Fruit fly (Drosophila melanogaster) whole organism, embryonic: ENCODE results near the gene CheB38c.

Experiments used
- Bgb ChIP-seq: fragments of 200-800 bp; sonication (Bioruptor generic); IDR thresholded peaks from 2 replicates; pipeline ENCODE4 v1.3.6; 2022; ENCODE audit warnings: missing biosample characterization, missing genetic modification characterization; ENCODE audit not compliant: partially characterized antibody
- CG10209 ChIP-seq: fragments of 200-800 bp; sonication (Bioruptor generic); optimal IDR thresholded peaks from 3 replicates; lab custom pipeline; 2017; ENCODE audit warnings: missing biosample characterization, mild to moderate bottlenecking, missing genetic modification characterization, missing genetic modification reagents
- CG10462 ChIP-seq: fragments of 200-800 bp; sonication (Bioruptor generic); optimal IDR thresholded peaks from 2 replicates; lab custom pipeline; 2016; ENCODE audit warnings: missing biosample characterization, missing genetic modification characterization
- CG12071 ChIP-seq: fragments of 200-800 bp; sonication (Bioruptor generic); optimal IDR thresholded peaks from 3 replicates; lab custom pipeline; 2018; ENCODE audit warnings: missing biosample characterization, mild to moderate bottlenecking, missing genetic modification characterization
- CG13894 ChIP-seq: fragments of 200-800 bp; sonication (Bioruptor generic); optimal IDR thresholded peaks from 3 replicates; lab custom pipeline; 2018; ENCODE audit warnings: missing biosample characterization, mild to moderate bottlenecking, missing genetic modification characterization, moderate library complexity
- CG15269 ChIP-seq: fragments of 200-800 bp; sonication (Bioruptor generic); optimal IDR thresholded peaks from 2 replicates; lab custom pipeline; 2018; ENCODE audit warnings: missing biosample characterization, mild to moderate bottlenecking, missing genetic modification characterization, moderate library complexity
- CG15514 ChIP-seq: fragments of 200-800 bp; sonication (Bioruptor generic); optimal IDR thresholded peaks from 3 replicates; lab custom pipeline; 2017; ENCODE audit warnings: missing biosample characterization, missing genetic modification characterization, mild to moderate bottlenecking, moderate library complexity, missing genetic modification reagents
- CG1603 ChIP-seq: fragments of 200-800 bp; sonication (Bioruptor generic); optimal IDR thresholded peaks from 2 replicates; lab custom pipeline; 2019; ENCODE audit warnings: missing biosample characterization, mild to moderate bottlenecking, missing genetic modification characterization, moderate library complexity
- CG16815 ChIP-seq: fragments of 200-800 bp; sonication (Bioruptor generic); optimal IDR thresholded peaks from 3 replicates; lab custom pipeline; 2017; ENCODE audit warnings: missing biosample characterization, mild to moderate bottlenecking, missing genetic modification characterization
- CG30020 ChIP-seq: fragments of 200-800 bp; optimal IDR thresholded peaks from 2 replicates; lab custom pipeline; 2019; ENCODE audit warnings: missing biosample characterization, mild to moderate bottlenecking, missing genetic modification characterization, moderate library complexity
- CG30431 ChIP-seq: fragments of 200-800 bp; sonication (Bioruptor generic); optimal IDR thresholded peaks from 2 replicates; lab custom pipeline; 2017; ENCODE audit warnings: missing biosample characterization, missing genetic modification characterization
- CG42726 ChIP-seq: fragments of 200-800 bp; sonication (Bioruptor generic); IDR thresholded peaks from 2 replicates; pipeline ENCODE4 v1.3.6; 2022; ENCODE audit warnings: missing biosample characterization, missing genetic modification characterization; ENCODE audit not compliant: partially characterized antibody
- CG8089 ChIP-seq: fragments of 200-800 bp; sonication (Bioruptor generic); optimal IDR thresholded peaks from 3 replicates; lab custom pipeline; 2016; ENCODE audit warnings: missing biosample characterization, missing genetic modification characterization
- CTCF ChIP-seq: fragments of 200-800 bp; sonication (Bioruptor generic); optimal IDR thresholded peaks from 2 replicates; lab custom pipeline; 2017; ENCODE audit warnings: missing biosample characterization, mild to moderate bottlenecking, missing genetic modification characterization, moderate library complexity
- Chrac-16 ChIP-seq: fragments of 200-800 bp; sonication (Bioruptor generic); optimal IDR thresholded peaks from 3 replicates; lab custom pipeline; 2016; ENCODE audit warnings: missing biosample characterization, missing genetic modification characterization
- CrebB ChIP-seq: fragments of 200-800 bp; sonication (Bioruptor generic); optimal IDR thresholded peaks from 3 replicates; lab custom pipeline; 2018; ENCODE audit warnings: missing biosample characterization, mild to moderate bottlenecking, missing genetic modification characterization
- Gug ChIP-seq: fragments of 200-800 bp; sonication (Bioruptor generic); IDR thresholded peaks from 4 replicates; pipeline ENCODE4 v1.3.6; 2022; ENCODE audit warnings: missing biosample characterization, missing genetic modification characterization
- HLH54F ChIP-seq: fragments of 200-800 bp; sonication (Bioruptor generic); optimal IDR thresholded peaks from 3 replicates; lab custom pipeline; 2016; ENCODE audit warnings: missing biosample characterization, missing genetic modification characterization
- Hmr ChIP-seq: fragments of 200-800 bp; sonication (Bioruptor generic); optimal IDR thresholded peaks from 3 replicates; lab custom pipeline; 2017; ENCODE audit warnings: mild to moderate bottlenecking, missing biosample characterization, missing genetic modification reagents, missing genetic modification characterization
- Meics ChIP-seq: fragments of 200-800 bp; sonication (Bioruptor generic); optimal IDR thresholded peaks from 2 replicates; lab custom pipeline; 2017; ENCODE audit warnings: missing biosample characterization, mild to moderate bottlenecking, missing genetic modification characterization
- NC2β ChIP-seq: fragments of 200-800 bp; sonication (Bioruptor generic); optimal IDR thresholded peaks from 2 replicates; lab custom pipeline; 2016; ENCODE audit warnings: missing biosample characterization, missing genetic modification characterization
- NFAT ChIP-seq: fragments of 200-800 bp; sonication (Bioruptor generic); IDR thresholded peaks from 2 replicates; pipeline ENCODE4 v1.3.6; 2022; ENCODE audit warnings: missing biosample characterization, missing genetic modification characterization
- NfI ChIP-seq: fragments of 200-800 bp; sonication (Bioruptor generic); optimal IDR thresholded peaks from 3 replicates; lab custom pipeline; 2018; ENCODE audit warnings: missing biosample characterization, mild to moderate bottlenecking, missing genetic modification characterization, moderate library complexity
- Opbp ChIP-seq: fragments of 200-800 bp; sonication (Bioruptor generic); IDR thresholded peaks from 3 replicates; pipeline ENCODE4 v1.3.6; 2022; ENCODE audit warnings: missing biosample characterization, missing genetic modification characterization; ENCODE audit not compliant: partially characterized antibody
- PHDP ChIP-seq: fragments of 200-800 bp; sonication (Bioruptor generic); optimal IDR thresholded peaks from 3 replicates; lab custom pipeline; 2018; ENCODE audit warnings: missing biosample characterization, mild to moderate bottlenecking, missing genetic modification characterization, moderate library complexity
- Pdp1 ChIP-seq, 2 experiments: fragments of 200-800 bp; sonication (Bioruptor generic); optimal IDR thresholded peaks; 3 replicates each; lab custom pipeline; 2016; ENCODE audit warnings: missing biosample characterization in 2 of 2, missing genetic modification characterization in 2 of 2, mild to moderate bottlenecking in 1 of 2, moderate library complexity in 1 of 2
- Sin3A ChIP-seq: fragments of >200 bp; optimal IDR thresholded peaks from 2 replicates; lab custom pipeline; 2018
- Stat92E ChIP-seq, 3 experiments: fragments of >200 bp in 2 of 3; fragments of 200-800 bp in 1 of 3; sonication (Bioruptor generic) in 1 of 3; optimal IDR thresholded peaks; 2 replicates each; lab custom pipeline; 2017 to 2019; ENCODE audit warnings: missing biosample characterization in 3 of 3, missing genetic modification characterization in 3 of 3, mild to moderate bottlenecking in 1 of 3, moderate library complexity in 1 of 3
- Xbp1 ChIP-seq: fragments of 200-800 bp; sonication (Bioruptor generic); optimal IDR thresholded peaks from 3 replicates; lab custom pipeline; 2016; ENCODE audit warnings: missing biosample characterization, mild to moderate bottlenecking, missing genetic modification characterization
- Xrp1 ChIP-seq: fragments of 200-800 bp; sonication (Bioruptor generic); IDR thresholded peaks from 2 replicates; pipeline ENCODE4 v1.3.6; 2022; ENCODE audit warnings: missing biosample characterization, missing genetic modification characterization
- amos ChIP-seq: fragments of 200-800 bp; sonication (Bioruptor generic); IDR thresholded peaks from 2 replicates; pipeline ENCODE4 v1.3.6; 2022; ENCODE audit warnings: missing biosample characterization, missing genetic modification characterization; ENCODE audit not compliant: partially characterized antibody
- bcd ChIP-seq: fragments of 200-800 bp; sonication (Bioruptor generic); optimal IDR thresholded peaks from 2 replicates; lab custom pipeline; 2017; ENCODE audit warnings: missing biosample characterization, mild to moderate bottlenecking, missing genetic modification characterization
- cas ChIP-seq: fragments of 200-800 bp; sonication (Bioruptor generic); IDR thresholded peaks from 2 replicates; pipeline ENCODE4 v1.3.6; 2022; ENCODE audit warnings: missing biosample characterization, missing genetic modification characterization
- dmrt11E ChIP-seq: fragments of 200-800 bp; sonication (Bioruptor generic); optimal IDR thresholded peaks from 3 replicates; lab custom pipeline; 2018; ENCODE audit warnings: missing biosample characterization, mild to moderate bottlenecking, missing genetic modification characterization, moderate library complexity
- gem ChIP-seq: fragments of 200-800 bp; sonication (Bioruptor generic); optimal IDR thresholded peaks from 2 replicates; lab custom pipeline; 2019; ENCODE audit warnings: missing biosample characterization, mild to moderate bottlenecking, missing genetic modification characterization, moderate library complexity
- gro ChIP-seq: fragments of 200-800 bp; sonication (Bioruptor generic); optimal IDR thresholded peaks from 2 replicates; lab custom pipeline; 2016; ENCODE audit warnings: missing biosample characterization, missing genetic modification characterization
- gsb ChIP-seq: fragments of 200-800 bp; sonication (Bioruptor generic); IDR thresholded peaks from 2 replicates; pipeline ENCODE4 v1.3.6; 2022; ENCODE audit warnings: missing biosample characterization, missing genetic modification characterization
- ind ChIP-seq: fragments of 200-800 bp; sonication (Bioruptor generic); optimal IDR thresholded peaks from 3 replicates; lab custom pipeline; 2016; ENCODE audit warnings: missing biosample characterization, missing genetic modification characterization
- insv ChIP-seq, 2 experiments: fragments of 200-800 bp; sonication (Bioruptor generic); optimal IDR thresholded peaks; 3 replicates each; lab custom pipeline; 2016 to 2018; ENCODE audit warnings: missing biosample characterization in 2 of 2, missing genetic modification characterization in 2 of 2
- jing ChIP-seq: fragments of 200-800 bp; sonication (Bioruptor generic); optimal IDR thresholded peaks from 2 replicates; lab custom pipeline; 2018; ENCODE audit warnings: missing biosample characterization, mild to moderate bottlenecking, missing genetic modification characterization
- lbe ChIP-seq: fragments of 200-800 bp; sonication (Bioruptor generic); optimal IDR thresholded peaks from 2 replicates; lab custom pipeline; 2016; ENCODE audit warnings: missing biosample characterization, mild to moderate bottlenecking, missing genetic modification characterization
- mam ChIP-seq: fragments of 200-800 bp; sonication (Bioruptor generic); optimal IDR thresholded peaks from 3 replicates; lab custom pipeline; 2016; ENCODE audit warnings: missing biosample characterization, missing genetic modification characterization
- nerfin-1 ChIP-seq: fragments of 200-800 bp; sonication (Bioruptor generic); optimal IDR thresholded peaks from 3 replicates; lab custom pipeline; 2019; ENCODE audit warnings: missing biosample characterization, mild to moderate bottlenecking, missing genetic modification characterization, moderate library complexity
- oc ChIP-seq: fragments of 200-800 bp; sonication (Bioruptor generic); optimal IDR thresholded peaks from 2 replicates; lab custom pipeline; 2018; ENCODE audit warnings: missing biosample characterization, mild to moderate bottlenecking, missing genetic modification characterization, moderate library complexity
- pita ChIP-seq: fragments of 200-800 bp; sonication (Bioruptor generic); optimal IDR thresholded peaks from 2 replicates; lab custom pipeline; 2017; ENCODE audit warnings: missing biosample characterization, mild to moderate bottlenecking, missing genetic modification characterization
- prd ChIP-seq, 3 experiments: fragments of >200 bp in 2 of 3; fragments of 200-800 bp in 1 of 3; sonication (Bioruptor generic) in 1 of 3; optimal IDR thresholded peaks in 2 of 3; IDR thresholded peaks in 1 of 3; 2 replicates in 2 of 3; 3 replicates in 1 of 3; pipeline versions ENCODE4 v1.3.6 to Lab custom; 2017 to 2022; ENCODE audit warnings: missing biosample characterization in 1 of 3, missing genetic modification characterization in 1 of 3
- ranshi ChIP-seq: fragments of 200-800 bp; sonication (Bioruptor generic); IDR thresholded peaks from 2 replicates; pipeline ENCODE4 v1.3.6; 2022; ENCODE audit warnings: missing biosample characterization, missing genetic modification characterization
- sd ChIP-seq: fragments of 200-800 bp; sonication (Bioruptor generic); optimal IDR thresholded peaks from 3 replicates; lab custom pipeline; 2018; ENCODE audit warnings: missing biosample characterization, mild to moderate bottlenecking, missing genetic modification characterization, moderate library complexity
- slp2 ChIP-seq: fragments of 200-800 bp; sonication (Bioruptor generic); optimal IDR thresholded peaks from 2 replicates; lab custom pipeline; 2016; ENCODE audit warnings: missing biosample characterization, missing genetic modification characterization
- stwl ChIP-seq: fragments of 200-800 bp; sonication (Bioruptor generic); optimal IDR thresholded peaks from 3 replicates; lab custom pipeline; 2018; ENCODE audit warnings: missing biosample characterization, mild to moderate bottlenecking, missing genetic modification characterization, moderate library complexity

Gene CheB38c

dm6 chr2L:20797515-20797847 is 23.2 kb downstream of the CheB38c start, which contains the start of gene CG9328 (continued):
- TF ChIP-seq Opbp (GFP tag; lab: Robert Waterston, UW) (peak; percentile 64), CG16815 (GFP tag; lab: Kevin White, UChicago) (no peak), lbe (peak; percentile 59), CG13894 (tag; lab: Kevin White, UChicago) (peak; percentile 74), amos (GFP tag; lab: Robert Waterston, UW) (peak; percentile 65; the same call in 1 of the 2 replicates), nerfin-1 (peak; percentile 69), Meics (GFP tag; lab: Kevin White, UChicago) (peak; percentile 45), PHDP (peak; percentile 59), NfI (peak; percentile 3), gsb (no peak), NFAT (GFP tag; lab: Robert Waterston, UW) (peak; percentile 56), insv (GFP tag; optimal IDR thresholded peaks at IDR 0.05; lab: Kevin White, UChicago) (peak in 1 of 2 experiments; percentile 43), stwl (tag; lab: Kevin White, UChicago) (peak; percentile 56), Gug (GFP tag; lab: Robert Waterston, UW) (no peak), HLH54F (GFP tag; lab: Kevin White, UChicago) (peak; percentile 18), ranshi (peak; percentile 53; the same call in 1 of the 2 replicates), oc (peak; percentile 72), bcd (GFP tag; lab: Kevin White, UChicago) (peak; percentile 10), cas (GFP tag; lab: Robert Waterston, UW) (peak; percentile 37; the same call in 1 of the 2 replicates), CG30020 (peak; percentile 0), pita (GFP tag; lab: Kevin White, UChicago) (peak; percentile 44), CG8089 (peak; percentile 3), gem (peak; percentile 66), Xbp1 (GFP tag; lab: Kevin White, UChicago) (peak; percentile 36), Bgb (GFP tag; lab: Robert Waterston, UW) (peak; percentile 72), CG15269 (peak; percentile 48), NC2β (GFP tag; lab: Kevin White, UChicago) (no peak), Stat92E (GFP tag; optimal IDR thresholded peaks at IDR 0.05; lab: Kevin White, UChicago) (peak in 1 of 3 experiments; percentile 78), sd (tag; lab: Kevin White, UChicago) (peak; percentile 55), slp2 (peak; percentile 62), dmrt11E (tag; lab: Kevin White, UChicago) (peak; percentile 24), CG10209 (peak; percentile 8), CTCF (peak; percentile 4), CG15514 (GFP tag; lab: Kevin White, UChicago) (peak; percentile 65), Pdp1 (GFP tag; optimal IDR thresholded peaks at IDR 0.05; lab: Kevin White, UChicago) (peak; percentile 8 to 46), Xrp1 (GFP tag; lab: Robert Waterston, UW) (0 out of 2 replicates have a peak, but pooled peaks have one; percentile 60), CG10462 (GFP tag; lab: Kevin White, UChicago) (no peak), CrebB (tag; lab: Kevin White, UChicago) (peak; percentile 46), CG42726 (GFP tag; lab: Robert Waterston, UW) (peak; percentile 62; the same call in 1 of the 2 replicates), gro (GFP tag; lab: Kevin White, UChicago) (peak; percentile 77), jing (GFP tag; lab: Kevin White, UChicago) (no peak), CG1603 (tag; lab: Kevin White, UChicago) (peak; percentile 55), Chrac-16 (no peak), Hmr (GFP tag; lab: Kevin White, UChicago) (peak; percentile 66), ind (GFP tag; lab: Kevin White, UChicago) (peak; percentile 44), mam (peak; percentile 25), Sin3A (lab: Kevin White, UChicago) (no peak), CG12071 (GFP tag; lab: Kevin White, UChicago) (peak; percentile 60), prd (optimal IDR thresholded peaks at IDR 0.05; lab: Kevin White, UChicago) (no peak), prd (GFP tag; IDR thresholded peaks at IDR 0.05; lab: Robert Waterston, UW) (peak; percentile 48; the same call in 1 of the 3 replicates), CG30431 (GFP tag; lab: Kevin White, UChicago) (no peak)
